Worm (Caenorhabditis elegans) whole organism, L4 larva: Measurements from ENCODE around the gene irld-8.
"Not testable (repeated sequence)": the region's sequence is repeated elsewhere in the genome, so short reads cannot be mapped to it uniquely, and the experiment has no call there.

Experiments
- F10B5.3 ChIP-seq: sonication (generic microtip); optimal IDR thresholded peaks from 2 replicates; lab custom pipeline; 2016; ENCODE audit warnings: mild to moderate bottlenecking, missing genetic modification characterization, missing compliant biosample characterization
- aly-2 ChIP-seq: sonication (generic microtip); optimal IDR thresholded peaks from 2 replicates; lab custom pipeline; 2018; ENCODE audit warnings: missing biosample characterization, missing genetic modification characterization
- ama-1 ChIP-seq: fragments of 150-350 bp; optimal IDR thresholded peaks from 2 replicates; lab custom pipeline; 2014; ENCODE audit warnings: inconsistent platforms, mixed read lengths
- egl-27 ChIP-seq: sonication (generic microtip); optimal IDR thresholded peaks from 3 replicates; lab custom pipeline; 2017; ENCODE audit warnings: missing biosample characterization, missing genetic modification reagents, missing genetic modification characterization
- fkh-10 ChIP-seq: fragments of 150-350 bp; optimal IDR thresholded peaks from 2 replicates; lab custom pipeline; 2014; ENCODE audit warnings: missing biosample characterization, missing genetic modification reagents, missing genetic modification characterization
- hmg-1.1 ChIP-seq: fragments of 200-800 bp; sonication (Bioruptor generic); IDR thresholded peaks from 2 replicates; pipeline ENCODE4 v1.3.6; 2022; ENCODE audit warnings: missing genetic modification reagents, missing genetic modification characterization, missing compliant biosample characterization
- lim-7 ChIP-seq: fragments of 200-800 bp; sonication (Bioruptor generic); IDR thresholded peaks from 2 replicates; pipeline ENCODE4 v1.3.6; 2022; ENCODE audit warnings: missing genetic modification characterization, missing compliant biosample characterization
- mdl-1 ChIP-seq, 2 experiments: fragments of 150-350 bp in 1 of 2; sonication (generic microtip) in 1 of 2; optimal IDR thresholded peaks; 2 replicates each; lab custom pipeline; 2014 to 2017; ENCODE audit warnings: missing biosample characterization in 2 of 2, missing genetic modification characterization in 2 of 2
- mdt-29 ChIP-seq: fragments of 200-800 bp; sonication (Bioruptor generic); IDR thresholded peaks from 2 replicates; pipeline ENCODE4 v1.3.6; 2022; ENCODE audit warnings: missing genetic modification reagents, missing genetic modification characterization, missing compliant biosample characterization
- mes-2 ChIP-seq: sonication (generic microtip); optimal IDR thresholded peaks from 2 replicates; lab custom pipeline; 2016; ENCODE audit warnings: missing genotype, mild to moderate bottlenecking, missing genetic modification characterization, missing compliant biosample characterization; ENCODE audit not compliant: poor library complexity, severe bottlenecking
- nhr-11 ChIP-seq: fragments of 150-350 bp; optimal IDR thresholded peaks from 2 replicates; lab custom pipeline; 2014; ENCODE audit warnings: missing biosample characterization, missing genetic modification characterization
- pha-4 ChIP-seq, 2 experiments: fragments of 150-350 bp in 1 of 2; fragments of 200-800 bp in 1 of 2; sonication (Bioruptor generic) in 1 of 2; IDR thresholded peaks in 1 of 2; optimal IDR thresholded peaks in 1 of 2; 2 replicates each; pipeline versions ENCODE4 v1.3.6 to Lab custom; 2014 to 2022; ENCODE audit warnings: missing genetic modification characterization in 2 of 2, missing genetic modification reagents in 2 of 2, missing biosample characterization in 1 of 2, missing compliant biosample characterization in 1 of 2

DNA sequence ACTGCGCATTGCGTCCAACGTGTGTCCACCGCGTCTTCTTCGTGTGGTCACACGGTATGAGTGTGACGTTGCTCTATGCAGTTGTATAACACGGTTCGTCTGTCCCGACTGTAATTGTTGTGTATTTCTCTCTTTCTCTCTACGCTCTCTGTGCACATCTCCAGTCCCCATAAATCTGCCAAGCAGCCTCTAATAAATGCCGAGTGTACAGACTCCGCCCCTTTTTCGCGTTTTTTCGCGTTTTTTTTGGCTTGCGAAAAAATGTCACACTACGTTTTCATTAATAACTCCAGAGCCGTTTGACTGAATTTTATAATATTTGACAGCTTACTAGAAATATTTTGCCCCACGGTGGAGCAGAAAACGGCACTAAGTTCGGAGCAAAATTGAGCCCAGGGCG is 6.8 kb downstream of the irld-8 start, which contains the start of gene erp-44.3:
- not testable (repeated sequence) for TF ChIP-seq hmg-1.1; lim-7 (GFP tag; lab: Robert Waterston, UW); mdl-1 (tag; optimal IDR thresholded peaks at IDR 0.05; lab: Kevin White, UChicago); F10B5.3 (tag; lab: Kevin White, UChicago); egl-27 (tag; lab: Kevin White, UChicago); fkh-10 (GFP tag; lab: Kevin White, UChicago); aly-2; mes-2 (tag; lab: Kevin White, UChicago); nhr-11 (tag; lab: Kevin White, UChicago); ama-1 (lab: Kevin White, UChicago); pha-4 (GFP tag; IDR thresholded peaks at IDR 0.05; lab: Robert Waterston, UW); pha-4 (tag; optimal IDR thresholded peaks at IDR 0.05; lab: Kevin White, UChicago); mdt-29 (GFP tag; lab: Robert Waterston, UW)
